Worm (Caenorhabditis elegans) whole organism, L2 larva: ENCODE data around the gene F26A1.1.

Source experiments
- blmp-1 ChIP-seq: sonication (generic microtip); optimal IDR thresholded peaks from 2 replicates; lab custom pipeline; 2017; ENCODE audit warnings: missing genetic modification characterization, mild to moderate bottlenecking, missing compliant biosample characterization, antibody characterized with exemption, moderate library complexity; ENCODE audit not compliant: insufficient read depth
- ceh-16 ChIP-seq: fragments of 150-350 bp; optimal IDR thresholded peaks from 2 replicates; lab custom pipeline; 2014; ENCODE audit warnings: missing biosample characterization, missing genetic modification characterization
- ceh-82 ChIP-seq: fragments of 150-350 bp; optimal IDR thresholded peaks from 2 replicates; lab custom pipeline; 2014; ENCODE audit warnings: missing biosample characterization, missing genetic modification characterization
- dmd-4 ChIP-seq: sonication (generic microtip); optimal IDR thresholded peaks from 2 replicates; lab custom pipeline; 2017; ENCODE audit warnings: missing biosample characterization, missing genetic modification characterization
- egl-27 ChIP-seq: sonication (generic microtip); optimal IDR thresholded peaks from 3 replicates; lab custom pipeline; 2017; ENCODE audit warnings: missing biosample characterization, missing genetic modification reagents, missing genetic modification characterization
- fos-1 ChIP-seq: fragments of 150-350 bp; optimal IDR thresholded peaks from 2 replicates; lab custom pipeline; 2014; ENCODE audit warnings: missing biosample characterization, missing genetic modification characterization
- lin-11 ChIP-seq: fragments of 150-350 bp; sonication (generic microtip); optimal IDR thresholded peaks from 2 replicates; lab custom pipeline; 2014; ENCODE audit warnings: missing biosample characterization, missing genetic modification characterization, inconsistent platforms, mixed read lengths
- nhr-25 ChIP-seq: fragments of 150-350 bp; sonication (generic microtip); optimal IDR thresholded peaks from 3 replicates; lab custom pipeline; 2014; ENCODE audit warnings: missing biosample characterization, missing genetic modification characterization
- peb-1 ChIP-seq: fragments of 150-350 bp; optimal IDR thresholded peaks from 2 replicates; lab custom pipeline; 2014; ENCODE audit warnings: missing biosample characterization, missing genetic modification characterization
- sma-3 ChIP-seq: sonication (generic microtip); optimal IDR thresholded peaks from 2 replicates; lab custom pipeline; 2016; ENCODE audit warnings: missing genetic modification reagents, missing genetic modification characterization, missing compliant biosample characterization
- snpc-4 ChIP-seq: fragments of 150-350 bp; optimal IDR thresholded peaks from 2 replicates; lab custom pipeline; 2014; ENCODE audit warnings: missing biosample characterization, missing genetic modification characterization
- unc-62 ChIP-seq: fragments of 150-350 bp; optimal IDR thresholded peaks from 2 replicates; lab custom pipeline; 2014; ENCODE audit warnings: missing biosample characterization, missing genetic modification reagents, missing genetic modification characterization
- zag-1 ChIP-seq: fragments of 150-350 bp; optimal IDR thresholded peaks from 2 replicates; lab custom pipeline; 2014; ENCODE audit warnings: missing biosample characterization, missing genetic modification characterization
- ztf-4 ChIP-seq: fragments of 150-350 bp; optimal IDR thresholded peaks from 2 replicates; lab custom pipeline; 2014; ENCODE audit warnings: missing biosample characterization, missing genetic modification characterization

- TF ChIP-seq snpc-4 (tag; lab: Kevin White, UChicago): no peak
- TF ChIP-seq blmp-1 (tag; lab: Kevin White, UChicago): no peak
- TF ChIP-seq ztf-4 (tag; lab: Kevin White, UChicago): no peak
- no peak for TF ChIP-seq zag-1 (tag; lab: Kevin White, UChicago)
- TF ChIP-seq egl-27 (tag; lab: Kevin White, UChicago): no peak
- no peak for TF ChIP-seq dmd-4
- TF ChIP-seq fos-1 (tag; lab: Kevin White, UChicago): no peak
- no peak for TF ChIP-seq nhr-25
- no peak for TF ChIP-seq ceh-82 (tag; lab: Kevin White, UChicago)
- TF ChIP-seq peb-1 (tag; lab: Kevin White, UChicago): no peak
- TF ChIP-seq unc-62 (GFP tag; lab: Kevin White, UChicago): no peak
- no peak for TF ChIP-seq sma-3 (GFP tag; lab: Kevin White, UChicago)
- TF ChIP-seq lin-11 (tag; lab: Kevin White, UChicago): peak; percentile 4
- no peak for TF ChIP-seq ceh-16 (tag; lab: Kevin White, UChicago)
These were observed 25.4 kb downstream of the F26A1.1 start for ce11 chrIII:4875663-4876062.
